Worm (Caenorhabditis elegans) whole organism, mixed stage, embryonic: Measurements from ENCODE around the gene R13A1.5.

ENCODE experiments used
- lin-13 ChIP-seq: fragments of 150-350 bp; optimal IDR thresholded peaks from 2 replicates; lab custom pipeline; 2014; ENCODE audit warnings: missing biosample characterization, missing genetic modification characterization
- ztf-11 ChIP-seq: fragments of 150-350 bp; optimal IDR thresholded peaks from 2 replicates; lab custom pipeline; 2014; ENCODE audit warnings: missing biosample characterization, missing genetic modification characterization

- TF ChIP-seq ztf-11 (tag; lab: Kevin White, UChicago) (no peak), lin-13 (tag; lab: Kevin White, UChicago) (no peak)
Observed at ce11 chrIV:7144670-7145257, 46.9 kb downstream of the R13A1.5 start, which contains the start of gene hecd-1.
